Worm (Caenorhabditis elegans): Measurements from ENCODE around the gene K08H10.6.

DNA sequence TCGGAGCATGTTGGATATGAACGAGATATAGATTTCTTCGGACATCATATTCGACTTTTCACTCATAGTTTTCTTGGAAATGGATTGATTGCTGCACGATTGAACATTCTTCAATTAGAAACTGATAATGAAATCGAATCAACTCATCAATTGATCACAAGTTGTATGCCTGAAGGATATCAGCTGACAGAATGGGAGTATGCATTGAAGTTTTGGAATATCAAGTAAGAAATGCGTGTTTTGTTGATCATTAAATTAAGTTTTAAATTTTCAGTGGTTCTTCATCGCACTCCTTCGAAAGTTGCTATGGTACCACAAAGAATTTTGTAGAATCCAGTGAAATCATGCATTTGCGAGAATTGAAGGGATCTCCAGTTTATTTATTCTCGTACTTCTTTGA lies 10.7 kb upstream of the K08H10.6 start:
- TF ChIP-seq ceh-16 (tag; optimal IDR thresholded peaks at IDR 0.05), result no peak
- TF ChIP-seq unc-62 (GFP tag; optimal IDR thresholded peaks at IDR 0.05), result no peak
- TF ChIP-seq skn-1 (tag; optimal IDR thresholded peaks at IDR 0.05), result no peak
- no peak for TF ChIP-seq ceh-82 (tag; optimal IDR thresholded peaks at IDR 0.05)

All from whole organism, L2 larva.